Fruit fly (Drosophila melanogaster): ENCODE results near the gene CG12071.

The CG12071 gene

DNA sequence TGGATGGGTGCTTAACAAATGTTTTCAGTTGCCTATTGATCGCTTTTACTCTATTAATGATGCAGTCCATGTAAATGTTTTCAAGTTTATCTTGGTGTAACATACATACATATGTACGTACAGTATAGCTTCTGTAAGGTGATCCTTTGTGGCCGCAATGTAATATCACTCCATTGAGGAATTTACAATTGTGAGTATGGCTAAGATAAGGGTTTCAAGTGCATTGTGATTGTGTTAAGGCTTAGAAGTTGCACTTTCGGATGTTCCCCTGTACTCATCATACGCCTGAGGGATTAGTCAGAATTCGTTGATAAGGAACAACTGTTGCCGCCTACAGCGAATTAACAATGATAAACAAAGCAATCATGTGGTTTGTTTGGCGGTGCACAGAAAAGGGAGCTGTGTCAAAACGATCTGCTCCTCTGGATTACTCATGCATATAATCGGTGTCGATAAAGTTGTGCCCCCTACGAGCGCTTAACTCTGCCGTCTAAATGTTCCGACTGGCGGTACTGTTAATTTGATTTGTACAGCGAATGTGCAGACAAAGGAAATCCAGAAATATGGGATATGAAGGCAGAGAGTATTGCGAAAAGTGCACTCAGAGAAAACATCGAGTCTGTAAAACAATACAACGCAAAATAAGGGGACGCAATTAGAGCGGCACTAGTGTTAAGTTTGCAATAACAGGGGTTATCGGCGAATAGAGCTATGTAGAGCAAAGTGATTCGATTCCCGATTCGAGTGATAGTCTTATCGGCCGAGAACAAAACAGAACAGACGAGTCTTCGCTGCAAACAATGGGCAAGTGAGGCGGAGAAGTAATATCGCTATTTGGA, 7.1 kb upstream of the CG12071 start (continued):
- TF ChIP-seq gfzf (GFP tag; optimal IDR thresholded peaks at IDR 0.05) = no peak
- TF ChIP-seq CG17186 (GFP tag; optimal IDR thresholded peaks at IDR 0.05) = no peak
- no peak for TF ChIP-seq da (GFP tag; optimal IDR thresholded peaks at IDR 0.05)
- peak; percentile 41 for TF ChIP-seq nerfin-1 (tag; optimal IDR thresholded peaks at IDR 0.05)
- TF ChIP-seq CG9437 (GFP tag; optimal IDR thresholded peaks at IDR 0.05) = peak; percentile 16
- TF ChIP-seq YL-1 (GFP tag; optimal IDR thresholded peaks at IDR 0.05) = no peak
- TF ChIP-seq CG16863 (GFP tag; optimal IDR thresholded peaks at IDR 0.05) = peak; percentile 28
- no peak for TF ChIP-seq nau (GFP tag; optimal IDR thresholded peaks at IDR 0.05)
- TF ChIP-seq ab (GFP tag; optimal IDR thresholded peaks at IDR 0.05) = no peak
- peak; percentile 80 for TF ChIP-seq chm (GFP tag; IDR thresholded peaks at IDR 0.05)
- TF ChIP-seq Dip2 (GFP tag; IDR thresholded peaks at IDR 0.05) = no peak
- peak; percentile 51 for TF ChIP-seq wor (GFP tag; IDR thresholded peaks at IDR 0.05)
- TF ChIP-seq ewg (GFP tag; optimal IDR thresholded peaks at IDR 0.05) = peak; percentile 24
- TF ChIP-seq zf30C (GFP tag; optimal IDR thresholded peaks at IDR 0.05) = no peak
- peak; percentile 56 for TF ChIP-seq Fer1 (GFP tag; optimal IDR thresholded peaks at IDR 0.05)
- peak; percentile 79 for TF ChIP-seq ken (GFP tag; IDR thresholded peaks at IDR 0.05)
- peak; percentile 54; the same call in 2 of the 3 replicates for TF ChIP-seq Aef1 (GFP tag; IDR thresholded peaks at IDR 0.05)
- TF ChIP-seq CG5245 (GFP tag; optimal IDR thresholded peaks at IDR 0.05) = peak; percentile 57
- no peak for TF ChIP-seq CG7987 (GFP tag; optimal IDR thresholded peaks at IDR 0.05)
- peak; percentile 58 for TF ChIP-seq wdn (GFP tag; IDR thresholded peaks at IDR 0.05)
- TF ChIP-seq Deaf1 (tag; optimal IDR thresholded peaks at IDR 0.05) = no peak
- TF ChIP-seq Poxn (GFP tag; IDR thresholded peaks at IDR 0.05) = no peak
- TF ChIP-seq gsb-n (tag; optimal IDR thresholded peaks at IDR 0.05) = peak; percentile 46
- peak; percentile 55 for TF ChIP-seq gsb (GFP tag; IDR thresholded peaks at IDR 0.05)
- peak; percentile 72 for TF ChIP-seq CG18599 (GFP tag; optimal IDR thresholded peaks at IDR 0.05)
- TF ChIP-seq stc (GFP tag; IDR thresholded peaks at IDR 0.05) = peak; percentile 40; the same call in 1 of the 2 replicates
- TF ChIP-seq sd (tag; optimal IDR thresholded peaks at IDR 0.05) = no peak
- TF ChIP-seq CoRest (tag; optimal IDR thresholded peaks at IDR 0.05) = peak; percentile 60
- TF ChIP-seq tll (GFP tag; optimal IDR thresholded peaks at IDR 0.05) = no peak
- peak; percentile 43 for TF ChIP-seq scrt (GFP tag; optimal IDR thresholded peaks at IDR 0.05)
- peak; percentile 23 for TF ChIP-seq en (GFP tag; optimal IDR thresholded peaks at IDR 0.05)
- TF ChIP-seq Bdp1 (GFP tag; optimal IDR thresholded peaks at IDR 0.05) = no peak
- peak; percentile 52 for TF ChIP-seq CHES-1-like (GFP tag; optimal IDR thresholded peaks at IDR 0.05)
- TF ChIP-seq Side (GFP tag; optimal IDR thresholded peaks at IDR 0.05) = peak; percentile 60
- peak; percentile 74; the same call in 3 of the 4 replicates for TF ChIP-seq Gug (GFP tag; IDR thresholded peaks at IDR 0.05)
- peak; percentile 55 for TF ChIP-seq CG33213 (GFP tag; optimal IDR thresholded peaks at IDR 0.05)
- TF ChIP-seq trh (GFP tag; optimal IDR thresholded peaks at IDR 0.05) = no peak
- peak; percentile 11 for TF ChIP-seq kah (GFP tag; optimal IDR thresholded peaks at IDR 0.05)
- TF ChIP-seq CG1602 (GFP tag; optimal IDR thresholded peaks at IDR 0.05) = peak; percentile 39
- TF ChIP-seq org-1 (GFP tag; optimal IDR thresholded peaks at IDR 0.05) = peak; percentile 2
- TF ChIP-seq jing (GFP tag; optimal IDR thresholded peaks at IDR 0.05) = peak; percentile 35
- TF ChIP-seq Atf6 (GFP tag; IDR thresholded peaks at IDR 0.05) = peak; percentile 40; the same call in 1 of the 2 replicates
- peak; percentile 55 for TF ChIP-seq Dek (tag; optimal IDR thresholded peaks at IDR 0.05)
- no peak for TF ChIP-seq ac (GFP tag; optimal IDR thresholded peaks at IDR 0.05)
- TF ChIP-seq CG2202 (tag; optimal IDR thresholded peaks at IDR 0.05) = peak; percentile 24
- peak; percentile 4 for TF ChIP-seq CG1792 (GFP tag; optimal IDR thresholded peaks at IDR 0.05)
- TF ChIP-seq CG2129 (GFP tag; IDR thresholded peaks at IDR 0.05; ENCODE audit: partially characterized antibody) = no peak
- peak; percentile 66 for TF ChIP-seq NC2β (GFP tag; optimal IDR thresholded peaks at IDR 0.05)
- TF ChIP-seq tio (GFP tag; optimal IDR thresholded peaks at IDR 0.05) = no peak
- no peak for TF ChIP-seq fru (optimal IDR thresholded peaks at IDR 0.05)
